Fruit fly (Drosophila melanogaster): ENCODE measurements around the gene Adi1.
A peak's percentile ranks its signal among the peaks of the same experiment; 100 is the strongest.

Adi1 gene

DNA sequence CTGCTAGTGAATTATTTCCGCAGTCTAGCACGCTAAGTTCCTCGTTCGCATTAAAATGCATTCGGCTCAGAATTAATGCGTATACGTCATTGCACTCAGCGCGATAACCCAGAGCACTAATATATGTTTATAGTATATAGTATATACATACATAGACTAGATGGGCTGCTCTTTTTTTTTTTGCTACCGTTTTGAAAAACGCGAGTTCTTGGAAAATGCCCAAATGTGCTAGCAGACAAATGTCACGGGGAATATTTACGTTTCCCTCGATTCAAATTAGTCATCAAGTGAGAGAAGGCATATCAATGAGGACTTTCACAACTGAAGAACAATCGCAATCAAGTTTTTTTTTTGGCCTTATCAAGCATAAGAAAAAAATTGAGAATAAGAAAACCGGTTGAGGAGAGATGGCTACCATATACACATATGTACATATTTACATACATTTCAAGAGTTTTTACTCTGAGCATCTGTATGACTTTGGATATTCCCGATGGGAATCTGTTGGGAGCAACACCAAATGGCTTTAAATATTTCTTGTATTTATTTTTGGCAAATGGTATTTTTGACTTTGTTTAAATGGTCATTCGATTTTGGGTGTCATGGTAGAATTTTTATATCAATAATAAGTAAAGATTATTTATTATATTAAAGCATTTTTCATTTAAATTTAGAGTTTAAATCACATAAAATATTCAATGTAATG is 34.4 kb downstream of the Adi1 start:
- TF ChIP-seq z (GFP tag; IDR thresholded peaks at IDR 0.05) = no peak
- no peak for TF ChIP-seq CG1792 (GFP tag; optimal IDR thresholded peaks at IDR 0.05)
- TF ChIP-seq nmo (GFP tag; optimal IDR thresholded peaks at IDR 0.05) = no peak
- TF ChIP-seq ara (GFP tag; IDR thresholded peaks at IDR 0.05) = no peak
- TF ChIP-seq TFAM (GFP tag; optimal IDR thresholded peaks at IDR 0.05) = no peak
- TF ChIP-seq psq (GFP tag; optimal IDR thresholded peaks at IDR 0.05) = no peak
- TF ChIP-seq esg (GFP tag; conservative IDR thresholded peaks at IDR 0.05) = no peak
- TF ChIP-seq CG6813 (GFP tag; optimal IDR thresholded peaks at IDR 0.05) = no peak
- TF ChIP-seq twi (tag; optimal IDR thresholded peaks at IDR 0.05) = no peak
- TF ChIP-seq CG7839 (tag; optimal IDR thresholded peaks at IDR 0.05) = no peak
- TF ChIP-seq CG2202 (tag; optimal IDR thresholded peaks at IDR 0.05) = no peak
- TF ChIP-seq cwo (GFP tag; optimal IDR thresholded peaks at IDR 0.05) = no peak
- no peak for TF ChIP-seq Camta (GFP tag; optimal IDR thresholded peaks at IDR 0.05)
- TF ChIP-seq Rx (GFP tag; IDR thresholded peaks at IDR 0.05) = no peak
- TF ChIP-seq CG15601 (tag; optimal IDR thresholded peaks at IDR 0.05) = no peak
- TF ChIP-seq Myb (GFP tag; optimal IDR thresholded peaks at IDR 0.05) = no peak
- TF ChIP-seq CG14860 (GFP tag; IDR thresholded peaks at IDR 0.05; ENCODE audit: partially characterized antibody) = no peak
- no peak for TF ChIP-seq eyg (GFP tag; optimal IDR thresholded peaks at IDR 0.05)
- no peak for TF ChIP-seq pum (GFP tag; optimal IDR thresholded peaks at IDR 0.05)
- TF ChIP-seq CG43689 (GFP tag; IDR thresholded peaks at IDR 0.05) = no peak
- TF ChIP-seq br (optimal IDR thresholded peaks at IDR 0.05) = no peak
- TF ChIP-seq Jarid2 (GFP tag; optimal IDR thresholded peaks at IDR 0.05) = no peak
- no peak for TF ChIP-seq Hr78 (GFP tag; optimal IDR thresholded peaks at IDR 0.05)
- no peak for TF ChIP-seq Side (GFP tag; optimal IDR thresholded peaks at IDR 0.05)
- no peak for TF ChIP-seq CG17385 (GFP tag; optimal IDR thresholded peaks at IDR 0.05)
- no peak for TF ChIP-seq CG12744 (GFP tag; optimal IDR thresholded peaks at IDR 0.05)
- TF ChIP-seq CG7745 (tag; optimal IDR thresholded peaks at IDR 0.05) = no peak
- TF ChIP-seq Chrac-16 (GFP tag; optimal IDR thresholded peaks at IDR 0.05) = no peak
- TF ChIP-seq CG11696 (GFP tag; IDR thresholded peaks at IDR 0.05) = 0 out of 2 replicates have a peak, but pooled peaks have one; percentile 14
- TF ChIP-seq CG1602 (GFP tag; optimal IDR thresholded peaks at IDR 0.05) = no peak
- TF ChIP-seq Scr (GFP tag; IDR thresholded peaks at IDR 0.05; ENCODE audit: partially characterized antibody) = no peak
- TF ChIP-seq sens (GFP tag) = peak; percentile 58
- TF ChIP-seq CG6654 (GFP tag; optimal IDR thresholded peaks at IDR 0.05) = no peak
- TF ChIP-seq CG18599 (GFP tag; optimal IDR thresholded peaks at IDR 0.05) = no peak
- TF ChIP-seq sqz (GFP tag; optimal IDR thresholded peaks at IDR 0.05) = peak; percentile 81
- TF ChIP-seq peb (GFP tag; IDR thresholded peaks at IDR 0.05) = no peak
- no peak for TF ChIP-seq odd (GFP tag; optimal IDR thresholded peaks at IDR 0.05)
- no peak for TF ChIP-seq HLH54F (GFP tag; optimal IDR thresholded peaks at IDR 0.05)
- TF ChIP-seq chinmo (GFP tag; IDR thresholded peaks at IDR 0.05; ENCODE audit: partially characterized antibody) = 0 out of 4 replicates have a peak, but pooled peaks have one; percentile 45
- TF ChIP-seq CG2199 (GFP tag; IDR thresholded peaks at IDR 0.05) = 0 out of 3 replicates have a peak, but pooled peaks have one; percentile 12
- TF ChIP-seq Mrtf (GFP tag; IDR thresholded peaks at IDR 0.05) = no peak
- TF ChIP-seq onecut (GFP tag; IDR thresholded peaks at IDR 0.05) = no peak
- peak; percentile 41 for TF ChIP-seq nom (GFP tag; optimal IDR thresholded peaks at IDR 0.05)
